Fruit fly (Drosophila melanogaster) whole organism, pupa: ENCODE results near the gene CG2310.

Experiments used
- CG10348 ChIP-seq: fragments of 200-800 bp; sonication (Bioruptor generic); IDR thresholded peaks from 2 replicates; pipeline ENCODE4 v1.3.6; 2022; ENCODE audit warnings: missing biosample characterization, missing genetic modification characterization
- CG14655 ChIP-seq: fragments of 200-800 bp; sonication (Bioruptor generic); optimal IDR thresholded peaks from 3 replicates; lab custom pipeline; 2017; ENCODE audit warnings: mild to moderate bottlenecking, missing biosample characterization, missing genetic modification reagents, missing genetic modification characterization
- CG15710 ChIP-seq: fragments of 200-800 bp; sonication (Bioruptor generic); optimal IDR thresholded peaks from 2 replicates; lab custom pipeline; 2018; ENCODE audit warnings: missing biosample characterization, mild to moderate bottlenecking, missing genetic modification characterization, moderate library complexity
- CG17806 ChIP-seq: fragments of 200-800 bp; sonication (Bioruptor generic); optimal IDR thresholded peaks from 2 replicates; lab custom pipeline; 2018; ENCODE audit warnings: missing biosample characterization, mild to moderate bottlenecking, missing genetic modification characterization, moderate library complexity
- CG32121 ChIP-seq: fragments of 200-800 bp; sonication (Bioruptor generic); IDR thresholded peaks from 2 replicates; pipeline ENCODE4 v1.3.6; 2022; ENCODE audit warnings: missing biosample characterization, missing genetic modification characterization
- CG34367 ChIP-seq: fragments of 200-800 bp; sonication (Bioruptor generic); optimal IDR thresholded peaks from 2 replicates; lab custom pipeline; 2018; ENCODE audit warnings: missing biosample characterization, mild to moderate bottlenecking, missing genetic modification characterization
- CG8159 ChIP-seq: fragments of 200-800 bp; sonication (Bioruptor generic); optimal IDR thresholded peaks from 3 replicates; lab custom pipeline; 2018; ENCODE audit warnings: missing biosample characterization, mild to moderate bottlenecking, missing genetic modification characterization, moderate library complexity
- CG8301 ChIP-seq: fragments of 200-800 bp; sonication (Bioruptor generic); optimal IDR thresholded peaks from 2 replicates; lab custom pipeline; 2018; ENCODE audit warnings: missing biosample characterization, mild to moderate bottlenecking, missing genetic modification characterization
- CG9948 ChIP-seq: fragments of 200-800 bp; sonication (Bioruptor generic); optimal IDR thresholded peaks from 2 replicates; lab custom pipeline; 2018; ENCODE audit warnings: missing biosample characterization, mild to moderate bottlenecking, missing genetic modification characterization, moderate library complexity
- EcR ChIP-seq: fragments of 200-800 bp; sonication (Bioruptor generic); optimal IDR thresholded peaks from 3 replicates; lab custom pipeline; 2019; ENCODE audit warnings: missing biosample characterization, missing genetic modification characterization, mild to moderate bottlenecking, moderate library complexity, missing genetic modification reagents
- Pif1A ChIP-seq: fragments of 200-800 bp; sonication (Bioruptor generic); optimal IDR thresholded peaks from 3 replicates; lab custom pipeline; 2016; ENCODE audit warnings: missing biosample characterization, missing genetic modification characterization
- Snoo ChIP-seq: fragments of 200-800 bp; sonication (Bioruptor generic); optimal IDR thresholded peaks from 3 replicates; lab custom pipeline; 2017; ENCODE audit warnings: missing biosample characterization, mild to moderate bottlenecking, missing genetic modification characterization, inconsistent platforms
- gl ChIP-seq: fragments of 200-800 bp; sonication (Bioruptor generic); optimal IDR thresholded peaks from 2 replicates; lab custom pipeline; 2018; ENCODE audit warnings: missing biosample characterization, mild to moderate bottlenecking, missing genetic modification characterization

DNA sequence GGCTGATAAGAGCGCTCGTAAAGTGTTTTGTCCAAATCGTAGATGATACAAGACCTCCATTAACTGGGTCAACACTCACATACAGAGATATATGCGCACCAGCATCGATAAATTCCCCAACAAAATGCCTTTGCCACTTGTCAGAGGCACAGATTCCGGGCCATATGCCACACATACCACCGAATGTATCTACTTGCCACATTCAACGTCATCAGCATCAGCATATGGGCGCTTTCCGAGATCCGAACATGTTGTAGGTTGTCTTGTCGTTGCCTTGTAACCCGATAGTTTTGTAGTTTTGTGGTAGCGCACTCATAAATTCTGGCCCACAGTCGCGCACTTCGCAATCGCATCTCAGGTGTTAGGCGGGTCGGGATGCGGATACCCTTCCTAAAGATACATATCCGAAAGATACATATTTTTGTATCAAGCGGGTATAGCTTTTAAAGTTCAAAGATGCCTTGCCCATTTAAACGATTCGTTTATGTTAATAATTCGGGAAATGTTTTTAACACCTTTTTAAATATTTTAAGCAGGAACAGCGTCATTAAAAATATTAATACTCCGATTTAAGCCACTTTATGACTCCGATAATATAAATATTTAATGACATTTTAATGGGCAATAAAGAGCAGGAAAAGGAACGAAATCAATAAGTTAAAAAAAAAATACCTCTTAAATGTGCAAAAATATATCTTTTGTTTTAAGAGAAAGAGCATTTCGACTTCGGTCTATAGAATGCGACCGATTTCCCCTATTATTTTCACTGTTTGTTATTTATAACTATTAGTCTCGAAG lies 30.9 kb upstream of the CG2310 start:
- TF ChIP-seq Pif1A = no peak
- TF ChIP-seq CG10348 (GFP tag; lab: Robert Waterston, UW) = no peak
- TF ChIP-seq CG9948 (tag; lab: Kevin White, UChicago) = no peak
- no peak for TF ChIP-seq gl (tag; lab: Kevin White, UChicago)
- no peak for TF ChIP-seq CG8301 (tag; lab: Kevin White, UChicago)
- no peak for TF ChIP-seq Snoo (tag; lab: Kevin White, UChicago)
- no peak for TF ChIP-seq CG14655 (GFP tag; lab: Kevin White, UChicago)
- no peak for TF ChIP-seq CG8159 (tag; lab: Kevin White, UChicago)
- TF ChIP-seq CG15710 (tag; lab: Kevin White, UChicago) = no peak
- no peak for TF ChIP-seq EcR (GFP tag; lab: Kevin White, UChicago)
- TF ChIP-seq CG17806 = no peak
- no peak for TF ChIP-seq CG34367 (tag; lab: Kevin White, UChicago)
- no peak for TF ChIP-seq CG32121 (GFP tag; lab: Robert Waterston, UW)
